Worm (Caenorhabditis elegans) whole organism, young adult: Measurements from ENCODE around the gene F37C12.14.

Experiments
- B0336.3 ChIP-seq: fragments of 200-800 bp; sonication (Bioruptor generic); IDR thresholded peaks from 2 replicates; pipeline ENCODE4 v1.3.6; 2022; ENCODE audit warnings: missing genetic modification characterization, missing compliant biosample characterization
- D2030.7 ChIP-seq: fragments of 200-800 bp; sonication (Bioruptor generic); IDR thresholded peaks from 2 replicates; pipeline ENCODE4 v1.3.6; 2022; ENCODE audit warnings: missing genetic modification reagents, missing genetic modification characterization, missing compliant biosample characterization
- F10E7.11 ChIP-seq: sonication (generic microtip); optimal IDR thresholded peaks from 2 replicates; lab custom pipeline; 2017; ENCODE audit warnings: mild to moderate bottlenecking, missing genetic modification characterization, moderate library complexity, missing compliant biosample characterization
- F33H1.4 ChIP-seq: fragments of 200-800 bp; sonication (Bioruptor generic); IDR thresholded peaks from 2 replicates; pipeline ENCODE4 v1.3.6; 2022; ENCODE audit warnings: missing genetic modification reagents, missing genetic modification characterization, missing compliant biosample characterization
- F39B2.1 ChIP-seq: fragments of 200-800 bp; sonication (Bioruptor generic); IDR thresholded peaks from 2 replicates; pipeline ENCODE4 v1.3.6; 2022; ENCODE audit warnings: missing genetic modification reagents, missing genetic modification characterization, missing compliant biosample characterization
- F49E8.2 ChIP-seq: sonication (generic microtip); optimal IDR thresholded peaks from 3 replicates; lab custom pipeline; 2017; ENCODE audit warnings: missing genetic modification characterization, mild to moderate bottlenecking, missing compliant biosample characterization, antibody characterized with exemption, moderate library complexity; ENCODE audit not compliant: insufficient read depth
- F52B5.7 ChIP-seq: sonication (generic microtip); optimal IDR thresholded peaks from 2 replicates; lab custom pipeline; 2016; ENCODE audit warnings: mild to moderate bottlenecking, missing genetic modification characterization, missing compliant biosample characterization
- F57C9.4 ChIP-seq: sonication (generic microtip); optimal IDR thresholded peaks from 2 replicates; lab custom pipeline; 2017; ENCODE audit warnings: mild to moderate bottlenecking, missing genetic modification characterization, missing compliant biosample characterization
- K11D2.4 ChIP-seq: fragments of 200-800 bp; sonication (Bioruptor generic); IDR thresholded peaks from 2 replicates; pipeline ENCODE4 v1.3.6; 2022; ENCODE audit warnings: missing genetic modification reagents, missing genetic modification characterization, missing compliant biosample characterization
- T07F8.4 ChIP-seq: sonication (generic microtip); optimal IDR thresholded peaks from 2 replicates; lab custom pipeline; 2016; ENCODE audit warnings: mild to moderate bottlenecking, missing genetic modification characterization, moderate library complexity, missing compliant biosample characterization
- T26A5.8 ChIP-seq: sonication (generic microtip); optimal IDR thresholded peaks from 2 replicates; lab custom pipeline; 2016; ENCODE audit warnings: missing genetic modification characterization, missing compliant biosample characterization
- Y56A3A.18 ChIP-seq: fragments of 200-800 bp; sonication (Bioruptor generic); IDR thresholded peaks from 2 replicates; pipeline ENCODE4 v1.3.6; 2022; ENCODE audit warnings: missing genetic modification reagents, missing genetic modification characterization, missing compliant biosample characterization
- Y67H2A.10 ChIP-seq: fragments of 200-800 bp; sonication (Bioruptor generic); conservative IDR thresholded peaks from 2 replicates; pipeline ENCODE4 v1.3.6; 2022; ENCODE audit warnings: missing genetic modification reagents, missing genetic modification characterization, missing compliant biosample characterization
- Y79H2A.3 ChIP-seq: fragments of 200-800 bp; sonication (Bioruptor generic); conservative IDR thresholded peaks from 2 replicates; pipeline ENCODE4 v1.3.6; 2022; ENCODE audit warnings: missing genetic modification reagents, missing genetic modification characterization, missing compliant biosample characterization
- Y95B8A.8 ChIP-seq: fragments of 200-800 bp; sonication (Bioruptor generic); IDR thresholded peaks from 2 replicates; pipeline ENCODE4 v1.3.6; 2022; ENCODE audit warnings: missing genetic modification reagents, missing genetic modification characterization, missing compliant biosample characterization
- ZK185.1 ChIP-seq: sonication (generic microtip); optimal IDR thresholded peaks from 2 replicates; lab custom pipeline; 2016; ENCODE audit warnings: mild to moderate bottlenecking, missing genetic modification characterization, missing compliant biosample characterization; ENCODE audit not compliant: poor library complexity, severe bottlenecking
- cebp-1 ChIP-seq, 2 experiments: fragments of 200-800 bp in 1 of 2; sonication (Bioruptor generic) in 1 of 2; sonication (generic microtip) in 1 of 2; IDR thresholded peaks in 1 of 2; optimal IDR thresholded peaks in 1 of 2; 2 replicates each; pipeline versions ENCODE4 v1.3.6 to Lab custom; 2017 to 2022; ENCODE audit warnings: missing compliant biosample characterization in 2 of 2, missing genetic modification characterization in 2 of 2, mild to moderate bottlenecking in 1 of 2, missing genetic modification reagents in 1 of 2, moderate library complexity in 1 of 2
- ceh-100 ChIP-seq: fragments of 200-800 bp; sonication (Bioruptor generic); IDR thresholded peaks from 2 replicates; pipeline ENCODE4 v1.3.6; 2022; ENCODE audit warnings: missing genetic modification reagents, missing genetic modification characterization, missing compliant biosample characterization
- ceh-40 ChIP-seq: fragments of 200-800 bp; sonication (Bioruptor generic); IDR thresholded peaks from 2 replicates; pipeline ENCODE4 v1.3.6; 2022; ENCODE audit warnings: missing genetic modification characterization, missing compliant biosample characterization
- ceh-58 ChIP-seq: fragments of 200-800 bp; sonication (Bioruptor generic); IDR thresholded peaks from 2 replicates; pipeline ENCODE4 v1.3.6; 2022; ENCODE audit warnings: missing genetic modification characterization, missing compliant biosample characterization
- ceh-91 ChIP-seq: fragments of 200-800 bp; sonication (Bioruptor generic); IDR thresholded peaks from 2 replicates; pipeline ENCODE4 v1.3.6; 2022; ENCODE audit warnings: missing genetic modification reagents, missing genetic modification characterization, missing compliant biosample characterization
- efl-1 ChIP-seq: fragments of 150-350 bp; optimal IDR thresholded peaks from 2 replicates; lab custom pipeline; 2014; ENCODE audit warnings: missing biosample characterization, missing genetic modification reagents, missing genetic modification characterization
- ekl-4 ChIP-seq: fragments of 200-800 bp; sonication (Bioruptor generic); IDR thresholded peaks from 2 replicates; pipeline ENCODE4 v1.3.6; 2022; ENCODE audit warnings: missing genetic modification reagents, missing genetic modification characterization, missing compliant biosample characterization
- him-1 ChIP-seq: sonication (generic microtip); optimal IDR thresholded peaks from 2 replicates; lab custom pipeline; 2016; ENCODE audit warnings: missing genotype, missing genetic modification reagents, missing genetic modification characterization, missing compliant biosample characterization
- hmg-1.2 ChIP-seq: fragments of 200-800 bp; sonication (Bioruptor generic); IDR thresholded peaks from 2 replicates; pipeline ENCODE4 v1.3.6; 2022; ENCODE audit warnings: missing genetic modification reagents, missing genetic modification characterization, missing compliant biosample characterization
- hrde-1 ChIP-seq: sonication (generic microtip); optimal IDR thresholded peaks from 2 replicates; lab custom pipeline; 2016; ENCODE audit warnings: missing genetic modification characterization, mild to moderate bottlenecking, missing compliant biosample characterization, moderate library complexity, missing genotype, missing genetic modification reagents, borderline replicate concordance
- lag-1 ChIP-seq: fragments of 200-800 bp; sonication (Bioruptor generic); IDR thresholded peaks from 2 replicates; pipeline ENCODE4 v1.3.6; 2022; ENCODE audit warnings: missing genetic modification reagents, missing genetic modification characterization, missing compliant biosample characterization
- lin-40 ChIP-seq: sonication (generic microtip); optimal IDR thresholded peaks from 2 replicates; lab custom pipeline; 2016; ENCODE audit warnings: missing genetic modification characterization, mild to moderate bottlenecking, missing compliant biosample characterization, missing genotype, missing genetic modification reagents
- lsl-1 ChIP-seq: fragments of 200-800 bp; sonication (Bioruptor generic); optimal IDR thresholded peaks from 2 replicates; lab custom pipeline; 2018; ENCODE audit warnings: mild to moderate bottlenecking, missing genetic modification characterization, moderate library complexity, missing compliant biosample characterization
- madf-3 ChIP-seq: fragments of 200-800 bp; sonication (Bioruptor generic); IDR thresholded peaks from 2 replicates; pipeline ENCODE4 v1.3.6; 2022; ENCODE audit warnings: missing genetic modification reagents, missing genetic modification characterization, missing compliant biosample characterization
- madf-8 ChIP-seq: fragments of 200-800 bp; sonication (Bioruptor generic); conservative IDR thresholded peaks from 2 replicates; pipeline ENCODE4 v1.3.6; 2022; ENCODE audit warnings: missing genetic modification reagents, missing genetic modification characterization, missing compliant biosample characterization
- mcd-1 ChIP-seq: fragments of 200-800 bp; sonication (Bioruptor generic); IDR thresholded peaks from 2 replicates; pipeline ENCODE4 v1.3.6; 2022; ENCODE audit warnings: missing genetic modification reagents, missing genetic modification characterization, missing compliant biosample characterization
- mes-4 ChIP-seq: sonication (generic microtip); optimal IDR thresholded peaks from 2 replicates; lab custom pipeline; 2016; ENCODE audit warnings: missing genotype, missing genetic modification characterization, missing compliant biosample characterization
- nfyb-1 ChIP-seq: fragments of 200-800 bp; sonication (Bioruptor generic); IDR thresholded peaks from 2 replicates; pipeline ENCODE4 v1.3.6; 2022; ENCODE audit warnings: missing genetic modification reagents, missing genetic modification characterization, missing compliant biosample characterization
- pbrm-1 ChIP-seq: fragments of 200-800 bp; sonication (Bioruptor generic); IDR thresholded peaks from 2 replicates; pipeline ENCODE4 v1.3.6; 2022; ENCODE audit warnings: missing genetic modification reagents, missing genetic modification characterization, missing compliant biosample characterization
- rcor-1 ChIP-seq: fragments of 200-800 bp; sonication (Bioruptor generic); IDR thresholded peaks from 2 replicates; pipeline ENCODE4 v1.3.6; 2022; ENCODE audit warnings: missing genetic modification reagents, missing genetic modification characterization, missing compliant biosample characterization
- sea-2 ChIP-seq: fragments of 200-800 bp; sonication (Bioruptor generic); IDR thresholded peaks from 2 replicates; pipeline ENCODE4 v1.3.6; 2022; ENCODE audit warnings: missing genetic modification characterization, missing compliant biosample characterization
- snpc-1.1 ChIP-seq: sonication (generic microtip); optimal IDR thresholded peaks from 2 replicates; lab custom pipeline; 2017; ENCODE audit warnings: missing genetic modification characterization, mild to moderate bottlenecking, missing compliant biosample characterization, antibody characterized with exemption, moderate library complexity, missing genotype, missing genetic modification reagents; ENCODE audit not compliant: insufficient read depth
- snpc-1.3 ChIP-seq: sonication (generic microtip); optimal IDR thresholded peaks from 2 replicates; lab custom pipeline; 2017; ENCODE audit warnings: missing genetic modification characterization, mild to moderate bottlenecking, missing compliant biosample characterization, antibody characterized with exemption, moderate library complexity, missing genotype, missing genetic modification reagents; ENCODE audit not compliant: insufficient read depth
- snpc-3.4 ChIP-seq: sonication (generic microtip); optimal IDR thresholded peaks from 2 replicates; lab custom pipeline; 2017; ENCODE audit warnings: missing genetic modification characterization, mild to moderate bottlenecking, missing compliant biosample characterization, antibody characterized with exemption, moderate library complexity, missing genotype, missing genetic modification reagents
- somi-1 ChIP-seq: fragments of 200-800 bp; sonication (Bioruptor generic); optimal IDR thresholded peaks from 2 replicates; lab custom pipeline; 2018; ENCODE audit warnings: mild to moderate bottlenecking, missing genetic modification characterization, missing compliant biosample characterization
- tbp1 ChIP-seq: fragments of 200-800 bp; sonication (Bioruptor generic); optimal IDR thresholded peaks from 2 replicates; lab custom pipeline; 2018; ENCODE audit warnings: mild to moderate bottlenecking, missing genetic modification characterization, missing compliant biosample characterization
- tbx-9 ChIP-seq: sonication (generic microtip); optimal IDR thresholded peaks from 2 replicates; lab custom pipeline; 2016; ENCODE audit warnings: borderline replicate concordance, missing genetic modification characterization, inconsistent platforms, missing compliant biosample characterization
- ztf-25 ChIP-seq: fragments of 200-800 bp; sonication (Bioruptor generic); IDR thresholded peaks from 2 replicates; pipeline ENCODE4 v1.3.6; 2022; ENCODE audit warnings: missing genetic modification reagents, missing genetic modification characterization, missing compliant biosample characterization

Gene F37C12.14

ce11 chrIII:7179538-7180301 is 5.7 kb downstream of the F37C12.14 start, which contains the start of the genes rps-14 and rpl-36 (continued):
- TF ChIP-seq F49E8.2 (tag; lab: Kevin White, UChicago) (peak; percentile 26), F39B2.1 (GFP tag; lab: Robert Waterston, UW) (no peak), ztf-25 (GFP tag; lab: Robert Waterston, UW) (no peak), somi-1 (GFP tag; lab: Kevin White, UChicago) (no peak), ceh-58 (GFP tag; lab: Robert Waterston, UW) (no peak), snpc-3.4 (peak; percentile 70), lin-40 (tag; lab: Kevin White, UChicago) (peak; percentile 82), T26A5.8 (tag; lab: Kevin White, UChicago) (no peak), T07F8.4 (tag; lab: Kevin White, UChicago) (no peak), snpc-1.3 (peak; percentile 71), F57C9.4 (tag; lab: Kevin White, UChicago) (no peak), lsl-1 (GFP tag; lab: Kevin White, UChicago) (peak; percentile 13), D2030.7 (GFP tag; lab: Robert Waterston, UW) (peak; percentile 71), madf-3 (GFP tag; lab: Robert Waterston, UW) (peak; percentile 88), F33H1.4 (GFP tag; lab: Robert Waterston, UW) (peak; percentile 98), hrde-1 (tag; lab: Kevin White, UChicago) (no peak), Y79H2A.3 (GFP tag; lab: Robert Waterston, UW) (no peak), efl-1 (GFP tag; lab: Kevin White, UChicago) (peak; percentile 60), madf-8 (GFP tag; lab: Robert Waterston, UW) (0 out of 2 replicates have a peak, but pooled peaks have one; percentile 15), mes-4 (tag; lab: Kevin White, UChicago) (no peak), B0336.3 (GFP tag; lab: Robert Waterston, UW) (peak; percentile 29; the same call in 1 of the 2 replicates), rcor-1 (peak; percentile 34; the same call in 1 of the 2 replicates), ceh-91 (peak; percentile 62; the same call in 1 of the 2 replicates), sea-2 (GFP tag; lab: Robert Waterston, UW) (no peak), ZK185.1 (peak; percentile 57), ceh-100 (GFP tag; lab: Robert Waterston, UW) (peak; percentile 61), mcd-1 (GFP tag; lab: Robert Waterston, UW) (peak; percentile 84), tbx-9 (tag; lab: Kevin White, UChicago) (no peak), him-1 (peak; percentile 17), snpc-1.1 (tag; lab: Kevin White, UChicago) (peak; percentile 40)

- TF ChIP-seq ceh-40, result no peak
- TF ChIP-seq pbrm-1 (GFP tag; lab: Robert Waterston, UW), result peak; percentile 51; the same call in 1 of the 2 replicates
- TF ChIP-seq D2030.7 (GFP tag; lab: Robert Waterston, UW), result 0 out of 2 replicates have a peak, but pooled peaks have one; percentile 36
- peak; percentile 29 for TF ChIP-seq lsl-1 (GFP tag; lab: Kevin White, UChicago)
- no peak for TF ChIP-seq cebp-1 (GFP tag; IDR thresholded peaks at IDR 0.05; lab: Robert Waterston, UW)
- peak; percentile 54 for TF ChIP-seq cebp-1 (tag; optimal IDR thresholded peaks at IDR 0.05; lab: Kevin White, UChicago)
- TF ChIP-seq B0336.3 (GFP tag; lab: Robert Waterston, UW), result peak; percentile 82
- TF ChIP-seq nfyb-1 (GFP tag; lab: Robert Waterston, UW), result peak; percentile 50; the same call in 1 of the 2 replicates
- TF ChIP-seq F52B5.7 (tag; lab: Kevin White, UChicago), result peak; percentile 8
- peak; percentile 86 for TF ChIP-seq ekl-4 (GFP tag; lab: Robert Waterston, UW)
- TF ChIP-seq lag-1 (GFP tag; lab: Robert Waterston, UW), result no peak
- peak; percentile 35 for TF ChIP-seq tbp1 (GFP tag; lab: Kevin White, UChicago)
- TF ChIP-seq Y95B8A.8 (GFP tag; lab: Robert Waterston, UW), result peak; percentile 54; the same call in 1 of the 2 replicates
- peak; percentile 59; the same call in 1 of the 2 replicates for TF ChIP-seq F39B2.1 (GFP tag; lab: Robert Waterston, UW)
- TF ChIP-seq F10E7.11, result no peak
- TF ChIP-seq F33H1.4 (GFP tag; lab: Robert Waterston, UW), result peak; percentile 49
- TF ChIP-seq K11D2.4 (GFP tag; lab: Robert Waterston, UW), result no peak
- TF ChIP-seq hmg-1.2, result peak; percentile 11; the same call in 1 of the 2 replicates
- peak; percentile 45; the same call in 1 of the 2 replicates for TF ChIP-seq Y56A3A.18 (GFP tag; lab: Robert Waterston, UW)
- no peak for TF ChIP-seq Y67H2A.10
These were observed 6.9 kb downstream of the F37C12.14 start for ce11 chrIII:7178497-7178896.
